Fruit fly (Drosophila melanogaster) whole organism, embryonic: ENCODE measurements around the gene CG34001.

Experiments used
- B-H2 ChIP-seq: fragments of 200-800 bp; sonication (Bioruptor generic); optimal IDR thresholded peaks from 2 replicates; lab custom pipeline; 2018; ENCODE audit warnings: missing biosample characterization, mild to moderate bottlenecking, missing genetic modification characterization
- Blimp-1 ChIP-seq: fragments of 200-800 bp; sonication (Bioruptor generic); optimal IDR thresholded peaks from 3 replicates; lab custom pipeline; 2018; ENCODE audit warnings: missing biosample characterization, missing genetic modification characterization, mild to moderate bottlenecking, moderate library complexity, missing genetic modification reagents
- CG10274 ChIP-seq: fragments of 200-800 bp; sonication (Bioruptor generic); optimal IDR thresholded peaks from 3 replicates; lab custom pipeline; 2017; ENCODE audit warnings: missing biosample characterization, mild to moderate bottlenecking, missing genetic modification characterization
- CG10431 ChIP-seq: fragments of 200-800 bp; sonication (Bioruptor generic); optimal IDR thresholded peaks from 3 replicates; lab custom pipeline; 2018; ENCODE audit warnings: missing biosample characterization, mild to moderate bottlenecking, missing genetic modification characterization
- CG11093 ChIP-seq: fragments of 200-800 bp; sonication (Bioruptor generic); IDR thresholded peaks from 3 replicates; pipeline ENCODE4 v1.3.6; 2022; ENCODE audit warnings: missing biosample characterization, missing genetic modification characterization
- CG12659 ChIP-seq: fragments of 200-800 bp; sonication (Bioruptor generic); optimal IDR thresholded peaks from 3 replicates; lab custom pipeline; 2017; ENCODE audit warnings: mild to moderate bottlenecking, missing biosample characterization, missing genetic modification reagents, missing genetic modification characterization
- CG12744 ChIP-seq: fragments of 200-800 bp; sonication (Bioruptor generic); optimal IDR thresholded peaks from 2 replicates; lab custom pipeline; 2016; ENCODE audit warnings: missing biosample characterization, missing genetic modification characterization
- CG13624 ChIP-seq: fragments of 200-800 bp; sonication (Bioruptor generic); optimal IDR thresholded peaks from 2 replicates; lab custom pipeline; 2016; ENCODE audit warnings: missing biosample characterization, missing genetic modification characterization
- CG16815 ChIP-seq: fragments of 200-800 bp; sonication (Bioruptor generic); optimal IDR thresholded peaks from 3 replicates; lab custom pipeline; 2017; ENCODE audit warnings: missing biosample characterization, mild to moderate bottlenecking, missing genetic modification characterization
- CG17328 ChIP-seq: fragments of 200-800 bp; sonication (Bioruptor generic); IDR thresholded peaks from 2 replicates; pipeline ENCODE4 v1.3.6; 2022; ENCODE audit warnings: missing biosample characterization, missing genetic modification characterization
- CG17361 ChIP-seq: fragments of 200-800 bp; sonication (Bioruptor generic); IDR thresholded peaks from 3 replicates; pipeline ENCODE4 v1.3.6; 2022; ENCODE audit warnings: missing biosample characterization, missing genetic modification characterization
- CG1832 ChIP-seq: fragments of 200-800 bp; sonication (Bioruptor generic); optimal IDR thresholded peaks from 2 replicates; lab custom pipeline; 2017; ENCODE audit warnings: missing biosample characterization, mild to moderate bottlenecking, missing genetic modification characterization, inconsistent platforms
- CG2129 ChIP-seq: fragments of 200-800 bp; sonication (Bioruptor generic); IDR thresholded peaks from 2 replicates; pipeline ENCODE4 v1.3.6; 2022; ENCODE audit warnings: missing biosample characterization, missing genetic modification characterization; ENCODE audit not compliant: partially characterized antibody
- CG30431 ChIP-seq: fragments of 200-800 bp; sonication (Bioruptor generic); optimal IDR thresholded peaks from 2 replicates; lab custom pipeline; 2017; ENCODE audit warnings: missing biosample characterization, missing genetic modification characterization
- CG3995 ChIP-seq: fragments of 200-800 bp; sonication (Bioruptor generic); optimal IDR thresholded peaks from 3 replicates; lab custom pipeline; 2016; ENCODE audit warnings: missing biosample characterization, missing genetic modification characterization
- CG4707 ChIP-seq: fragments of 200-800 bp; sonication (Bioruptor generic); optimal IDR thresholded peaks from 2 replicates; lab custom pipeline; 2018; ENCODE audit warnings: missing biosample characterization, mild to moderate bottlenecking, missing genetic modification characterization, moderate library complexity
- CG4854 ChIP-seq: fragments of 200-800 bp; sonication (Bioruptor generic); optimal IDR thresholded peaks from 2 replicates; lab custom pipeline; 2016; ENCODE audit warnings: missing biosample characterization, missing genetic modification characterization, inconsistent platforms
- CG6272 ChIP-seq: fragments of 200-800 bp; sonication (Bioruptor generic); IDR thresholded peaks from 2 replicates; pipeline ENCODE4 v1.3.6; 2022; ENCODE audit warnings: missing biosample characterization, missing genetic modification characterization
- CG7271 ChIP-seq: fragments of 200-800 bp; sonication (Bioruptor generic); optimal IDR thresholded peaks from 2 replicates; lab custom pipeline; 2018; ENCODE audit warnings: missing biosample characterization, mild to moderate bottlenecking, missing genetic modification characterization, moderate library complexity
- CG7745 ChIP-seq: fragments of 200-800 bp; sonication (Bioruptor generic); optimal IDR thresholded peaks from 2 replicates; lab custom pipeline; 2018; ENCODE audit warnings: missing biosample characterization, mild to moderate bottlenecking, missing genetic modification characterization, moderate library complexity
- CG8281 ChIP-seq: fragments of 200-800 bp; sonication (Bioruptor generic); optimal IDR thresholded peaks from 2 replicates; lab custom pipeline; 2018; ENCODE audit warnings: missing biosample characterization, mild to moderate bottlenecking, missing genetic modification characterization, moderate library complexity
- CG9727 ChIP-seq: fragments of 200-800 bp; sonication (Bioruptor generic); optimal IDR thresholded peaks from 3 replicates; lab custom pipeline; 2017; ENCODE audit warnings: missing biosample characterization, mild to moderate bottlenecking, missing genetic modification characterization
- CoRest ChIP-seq: fragments of 200-800 bp; sonication (Bioruptor generic); optimal IDR thresholded peaks from 3 replicates; lab custom pipeline; 2018; ENCODE audit warnings: missing biosample characterization, mild to moderate bottlenecking, missing genetic modification characterization, moderate library complexity
- Dp ChIP-seq: fragments of 200-800 bp; sonication (Bioruptor generic); optimal IDR thresholded peaks from 2 replicates; lab custom pipeline; 2018; ENCODE audit warnings: missing biosample characterization, mild to moderate bottlenecking, missing genetic modification characterization, moderate library complexity
- Lim3 ChIP-seq: fragments of 200-800 bp; sonication (Bioruptor generic); IDR thresholded peaks from 2 replicates; pipeline ENCODE4 v1.3.6; 2022; ENCODE audit warnings: missing biosample characterization, missing genetic modification characterization
- Med ChIP-seq: fragments of 200-800 bp; sonication (Bioruptor generic); peaks from one replicate; lab custom pipeline; 2016; ENCODE audit warnings: missing biosample characterization, missing genetic modification characterization, mild to moderate bottlenecking, inconsistent platforms, moderate library complexity
- Nf-YB ChIP-seq: fragments of 200-800 bp; sonication (Bioruptor generic); optimal IDR thresholded peaks from 3 replicates; lab custom pipeline; 2019; ENCODE audit warnings: missing biosample characterization, mild to moderate bottlenecking, missing genetic modification characterization, moderate library complexity
- Pdp1 ChIP-seq, 2 experiments: fragments of 200-800 bp; sonication (Bioruptor generic); optimal IDR thresholded peaks; 3 replicates each; lab custom pipeline; 2016; ENCODE audit warnings: missing biosample characterization in 2 of 2, missing genetic modification characterization in 2 of 2, mild to moderate bottlenecking in 1 of 2, moderate library complexity in 1 of 2
- Ptx1 ChIP-seq: fragments of 200-800 bp; sonication (Bioruptor generic); IDR thresholded peaks from 2 replicates; pipeline ENCODE4 v1.3.6; 2022; ENCODE audit warnings: missing biosample characterization, missing genetic modification characterization
- Sox102F ChIP-seq: fragments of 200-800 bp; sonication (Bioruptor generic); optimal IDR thresholded peaks from 2 replicates; lab custom pipeline; 2018; ENCODE audit warnings: missing biosample characterization, mild to moderate bottlenecking, missing genetic modification characterization, moderate library complexity
- Xbp1 ChIP-seq: fragments of 200-800 bp; sonication (Bioruptor generic); optimal IDR thresholded peaks from 3 replicates; lab custom pipeline; 2016; ENCODE audit warnings: missing biosample characterization, mild to moderate bottlenecking, missing genetic modification characterization
- ash1 ChIP-seq: fragments of 200-800 bp; sonication (Bioruptor generic); optimal IDR thresholded peaks from 2 replicates; lab custom pipeline; 2018; ENCODE audit warnings: missing biosample characterization, mild to moderate bottlenecking, missing genetic modification characterization
- az2 ChIP-seq: fragments of 200-800 bp; sonication (Bioruptor generic); optimal IDR thresholded peaks from 3 replicates; lab custom pipeline; 2016; ENCODE audit warnings: missing biosample characterization, missing genetic modification characterization
- ci ChIP-seq: fragments of 200-800 bp; sonication (Bioruptor generic); IDR thresholded peaks from 3 replicates; pipeline ENCODE4 v1.3.6; 2022; ENCODE audit warnings: missing biosample characterization, missing genetic modification characterization
- dmrt99B ChIP-seq: fragments of 200-800 bp; sonication (Bioruptor generic); optimal IDR thresholded peaks from 2 replicates; lab custom pipeline; 2018; ENCODE audit warnings: missing biosample characterization, mild to moderate bottlenecking, missing genetic modification characterization, moderate library complexity
- gem ChIP-seq: fragments of 200-800 bp; sonication (Bioruptor generic); optimal IDR thresholded peaks from 2 replicates; lab custom pipeline; 2019; ENCODE audit warnings: missing biosample characterization, mild to moderate bottlenecking, missing genetic modification characterization, moderate library complexity
- gfzf ChIP-seq: fragments of 200-800 bp; sonication (Bioruptor generic); optimal IDR thresholded peaks from 2 replicates; lab custom pipeline; 2016; ENCODE audit warnings: missing biosample characterization, mild to moderate bottlenecking, missing genetic modification characterization, moderate library complexity
- gt ChIP-seq: fragments of 200-800 bp; sonication (Bioruptor generic); IDR thresholded peaks from 2 replicates; pipeline ENCODE4 v1.3.6; 2022; ENCODE audit warnings: missing biosample characterization, missing genetic modification characterization
- hkb ChIP-seq, 2 experiments: fragments of 200-800 bp in 1 of 2; fragments of >200 bp in 1 of 2; sonication (Bioruptor generic) in 1 of 2; IDR thresholded peaks in 1 of 2; optimal IDR thresholded peaks in 1 of 2; 2 replicates each; pipeline versions ENCODE4 v1.3.6 to Lab custom; 2017 to 2022; ENCODE audit warnings: missing biosample characterization in 1 of 2, missing genetic modification characterization in 1 of 2
- lab ChIP-seq: fragments of 200-800 bp; sonication (Bioruptor generic); optimal IDR thresholded peaks from 3 replicates; lab custom pipeline; 2017; ENCODE audit warnings: missing biosample characterization, missing genetic modification characterization, mild to moderate bottlenecking, moderate library complexity, missing genetic modification reagents
- lola ChIP-seq, 3 experiments: fragments of >200 bp in 2 of 3; fragments of 200-800 bp in 1 of 3; sonication (Bioruptor generic) in 1 of 3; optimal IDR thresholded peaks; 2 replicates each; lab custom pipeline; 2017 to 2019; ENCODE audit warnings: missing biosample characterization in 3 of 3, missing genetic modification characterization in 3 of 3, mild to moderate bottlenecking in 1 of 3, moderate library complexity in 1 of 3
- otp ChIP-seq: fragments of 200-800 bp; sonication (Bioruptor generic); IDR thresholded peaks from 3 replicates; pipeline ENCODE4, ENCODE4 v1.3.6; 2022; ENCODE audit warnings: missing biosample characterization, missing genetic modification characterization
- phol ChIP-seq: fragments of 200-800 bp; sonication (Bioruptor generic); optimal IDR thresholded peaks from 3 replicates; lab custom pipeline; 2018; ENCODE audit warnings: missing biosample characterization, mild to moderate bottlenecking, missing genetic modification characterization, moderate library complexity
- pzg ChIP-seq: fragments of 200-800 bp; sonication (Bioruptor generic); optimal IDR thresholded peaks from 3 replicates; lab custom pipeline; 2018; ENCODE audit warnings: missing biosample characterization, mild to moderate bottlenecking, missing genetic modification characterization, moderate library complexity
- slp2 ChIP-seq: fragments of 200-800 bp; sonication (Bioruptor generic); optimal IDR thresholded peaks from 2 replicates; lab custom pipeline; 2016; ENCODE audit warnings: missing biosample characterization, missing genetic modification characterization
- tx ChIP-seq: fragments of 200-800 bp; sonication (Bioruptor generic); optimal IDR thresholded peaks from 2 replicates; lab custom pipeline; 2016; ENCODE audit warnings: missing biosample characterization, missing genetic modification characterization
- unc-4 ChIP-seq: fragments of 200-800 bp; sonication (Bioruptor generic); IDR thresholded peaks from 2 replicates; pipeline ENCODE4 v1.3.6; 2022; ENCODE audit warnings: missing biosample characterization, missing genetic modification characterization; ENCODE audit not compliant: partially characterized antibody
- wek ChIP-seq: fragments of 200-800 bp; sonication (Bioruptor generic); optimal IDR thresholded peaks from 3 replicates; lab custom pipeline; 2018; ENCODE audit warnings: missing biosample characterization, mild to moderate bottlenecking, missing genetic modification characterization, moderate library complexity
- zf30C ChIP-seq: fragments of 200-800 bp; sonication (Bioruptor generic); optimal IDR thresholded peaks from 3 replicates; lab custom pipeline; 2018; ENCODE audit warnings: missing biosample characterization, mild to moderate bottlenecking, missing genetic modification characterization

Gene CG34001

DNA sequence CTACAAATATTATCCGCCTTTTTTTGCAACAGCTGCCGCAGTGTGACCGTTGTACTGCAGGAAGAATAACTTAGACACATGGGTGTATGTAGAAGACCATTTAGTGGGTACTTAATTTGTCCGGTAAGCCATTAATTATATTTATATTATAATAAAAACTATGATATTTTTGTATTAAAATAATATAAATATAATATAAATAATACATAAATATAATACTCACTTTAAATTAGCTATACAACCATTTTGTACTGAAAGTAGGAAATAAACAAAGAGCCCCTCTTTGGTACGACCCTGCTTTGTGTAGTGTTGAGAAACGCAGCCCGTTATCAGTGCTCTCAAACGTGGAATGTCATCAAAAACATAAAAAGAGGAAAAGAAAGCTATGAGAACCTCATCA is 6.9 kb downstream of the CG34001 start, which contains the start of gene Cnep1r2 (continued):
- peak; percentile 70 for TF ChIP-seq tx (GFP tag; lab: Kevin White, UChicago)
- TF ChIP-seq Ptx1 (GFP tag; lab: Robert Waterston, UW): peak; percentile 98
- TF ChIP-seq ash1 (GFP tag; lab: Kevin White, UChicago): peak; percentile 55
- no peak for TF ChIP-seq unc-4
- TF ChIP-seq lab: peak; percentile 96
- peak; percentile 92 for TF ChIP-seq ci
- peak; percentile 84 for TF ChIP-seq gt (GFP tag; lab: Robert Waterston, UW)
- peak; percentile 65 for TF ChIP-seq CG10274
- peak; percentile 88 for TF ChIP-seq otp (GFP tag; lab: Robert Waterston, UW)
- TF ChIP-seq Blimp-1 (GFP tag; lab: Kevin White, UChicago): peak; percentile 94
- peak; percentile 47 for TF ChIP-seq gfzf
- TF ChIP-seq Sox102F (GFP tag; lab: Kevin White, UChicago): peak; percentile 96
- peak; percentile 94 for TF ChIP-seq az2 (GFP tag; lab: Kevin White, UChicago)
- TF ChIP-seq CG2129 (GFP tag; lab: Robert Waterston, UW): no peak
- peak; percentile 96 for TF ChIP-seq dmrt99B
- peak; percentile 97 for TF ChIP-seq phol (tag; lab: Kevin White, UChicago)
- peak; percentile 94 for TF ChIP-seq CG6272
- TF ChIP-seq CG9727: peak; percentile 96
- TF ChIP-seq Pdp1 (GFP tag; optimal IDR thresholded peaks at IDR 0.05; lab: Kevin White, UChicago): peak; percentile 67 to 71
- TF ChIP-seq CG4707 (GFP tag; lab: Kevin White, UChicago): peak; percentile 72
- peak; percentile 99 for TF ChIP-seq CoRest (tag; lab: Kevin White, UChicago)
- peak; percentile 61 for TF ChIP-seq CG4854 (GFP tag; lab: Kevin White, UChicago)
- peak; percentile 94 for TF ChIP-seq CG11093 (GFP tag; lab: Robert Waterston, UW)
- peak; percentile 94 for TF ChIP-seq CG7271 (tag; lab: Kevin White, UChicago)
- peak; percentile 95 for TF ChIP-seq CG16815 (GFP tag; lab: Kevin White, UChicago)
- TF ChIP-seq CG13624 (GFP tag; lab: Kevin White, UChicago): peak; percentile 63
- TF ChIP-seq CG8281 (tag; lab: Kevin White, UChicago): peak; percentile 88
- peak; percentile 96 for TF ChIP-seq Xbp1 (GFP tag; lab: Kevin White, UChicago)
- peak; percentile 8 for TF ChIP-seq wek
- peak; percentile 47 for TF ChIP-seq zf30C (GFP tag; lab: Kevin White, UChicago)
- TF ChIP-seq lola (GFP tag; optimal IDR thresholded peaks at IDR 0.05; lab: Kevin White, UChicago): peak in 1 of 3 experiments; percentile 97
- peak; percentile 98 for TF ChIP-seq CG17361 (GFP tag; lab: Robert Waterston, UW)
- TF ChIP-seq gem (tag; lab: Kevin White, UChicago): peak; percentile 99
- TF ChIP-seq CG7745 (tag; lab: Kevin White, UChicago): peak; percentile 63
- TF ChIP-seq Med (GFP tag; lab: Kevin White, UChicago): peak; percentile 90
- peak; percentile 64 for TF ChIP-seq slp2 (GFP tag; lab: Kevin White, UChicago)
- TF ChIP-seq hkb (optimal IDR thresholded peaks at IDR 0.05; lab: Kevin White, UChicago): no peak
- peak; percentile 95 for TF ChIP-seq hkb (GFP tag; IDR thresholded peaks at IDR 0.05; lab: Robert Waterston, UW)
- peak; percentile 83 for TF ChIP-seq Nf-YB (GFP tag; lab: Kevin White, UChicago)
- TF ChIP-seq CG17328: peak; percentile 94
- peak; percentile 97 for TF ChIP-seq B-H2
- TF ChIP-seq CG10431 (GFP tag; lab: Kevin White, UChicago): peak; percentile 90
- peak; percentile 96 for TF ChIP-seq CG30431 (GFP tag; lab: Kevin White, UChicago)
- no peak for TF ChIP-seq CG1832 (GFP tag; lab: Kevin White, UChicago)
- TF ChIP-seq CG3995: peak; percentile 20
- TF ChIP-seq pzg (GFP tag; lab: Kevin White, UChicago): peak; percentile 21
- peak; percentile 97 for TF ChIP-seq CG12659 (GFP tag; lab: Kevin White, UChicago)
- TF ChIP-seq CG12744 (GFP tag; lab: Kevin White, UChicago): no peak
- TF ChIP-seq Lim3 (GFP tag; lab: Robert Waterston, UW): peak; percentile 72
- peak; percentile 37 for TF ChIP-seq Dp
